Fruit fly (Drosophila melanogaster) whole organism, wandering third instar larva: ENCODE data around the gene CG14803.
A peak's percentile ranks its signal among the peaks of the same experiment; 100 is the strongest.

Source experiments
- Dfd ChIP-seq: fragments of >200 bp; optimal IDR thresholded peaks from 2 replicates; lab custom pipeline; 2017; ENCODE audit warnings: missing biosample characterization, missing genetic modification characterization
- Jra ChIP-seq: sonication (Bioruptor generic); optimal IDR thresholded peaks from 2 replicates; lab custom pipeline; 2016; ENCODE audit warnings: missing biosample characterization, missing genetic modification characterization
- woc ChIP-seq: sonication (Bioruptor generic); optimal IDR thresholded peaks from 2 replicates; lab custom pipeline; 2016; ENCODE audit warnings: missing biosample characterization, mild to moderate bottlenecking, missing genetic modification characterization

DNA sequence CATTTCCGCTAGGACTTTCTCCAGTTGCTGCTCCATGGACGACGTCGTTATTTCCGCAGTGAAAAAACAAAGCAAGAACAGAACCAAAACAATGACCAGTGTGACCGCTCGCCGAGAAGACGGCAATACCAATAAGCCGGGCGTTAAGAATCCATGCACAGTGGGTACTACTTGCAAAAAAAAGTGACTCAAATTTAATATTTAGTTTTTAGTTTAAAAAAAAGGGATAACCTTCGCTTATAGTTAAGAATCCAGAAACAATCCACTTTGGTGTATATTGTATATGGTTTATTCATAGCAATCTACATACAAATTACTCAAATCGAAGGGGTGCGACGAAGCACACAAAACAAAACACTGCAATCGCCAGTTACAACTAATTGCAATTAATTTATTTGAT lies 9.8 kb upstream of the CG14803 start, which contains the start of gene Lamtor5:
- TF ChIP-seq Jra (GFP tag; lab: Kevin White, UChicago), result peak; percentile 34
- peak; percentile 68 for TF ChIP-seq woc (GFP tag; lab: Kevin White, UChicago)
- TF ChIP-seq Dfd (GFP tag; lab: Kevin White, UChicago), result no peak
